Fruit fly (Drosophila melanogaster): ENCODE results near the gene Ag5r.

Ag5r gene

DNA sequence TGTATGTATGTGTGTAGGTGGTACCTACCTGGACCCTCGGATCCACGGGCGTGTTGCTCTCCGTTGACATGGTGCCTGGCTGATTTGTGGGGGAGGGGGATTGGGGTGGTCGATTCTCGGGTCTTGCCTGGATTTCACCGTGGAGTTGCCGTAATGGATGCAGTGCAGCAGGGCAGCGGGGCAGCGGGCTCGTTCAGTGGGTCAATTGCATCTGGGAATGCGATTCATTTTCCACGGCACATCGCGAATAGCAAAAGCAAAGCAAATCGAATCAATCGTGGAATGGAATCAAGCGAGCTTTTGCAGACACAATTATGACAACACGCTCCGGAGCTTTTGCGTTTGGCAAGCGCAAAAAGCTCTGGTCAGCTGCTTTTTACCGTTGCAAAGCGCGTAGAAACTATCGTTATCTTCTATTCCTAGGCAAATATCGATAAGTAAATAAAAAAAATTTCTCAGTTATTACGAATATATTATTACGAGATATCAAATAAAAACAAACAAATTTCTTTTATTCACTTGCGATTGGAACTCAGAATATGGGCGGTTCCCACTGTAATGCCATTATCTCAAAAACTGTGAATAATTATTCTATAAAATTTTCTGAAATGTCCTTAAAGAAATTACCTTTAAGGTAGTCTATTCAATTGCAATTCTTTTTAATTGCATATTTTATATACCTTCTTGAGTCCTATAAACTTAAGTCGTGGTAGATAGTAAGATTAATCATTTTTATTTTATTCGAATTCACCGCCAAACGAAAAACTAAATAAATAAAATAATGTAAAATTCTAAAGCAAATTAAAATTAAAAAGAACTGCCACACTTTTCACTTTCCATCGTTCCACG, 45.6 kb upstream of the Ag5r start, which contains the start of gene CG14408 (continued):
- TF ChIP-seq pfk (GFP tag; optimal IDR thresholded peaks at IDR 0.05) = no peak
- TF ChIP-seq CG16779 (GFP tag; IDR thresholded peaks at IDR 0.05) = no peak
- TF ChIP-seq CG10209 (GFP tag; optimal IDR thresholded peaks at IDR 0.05) = no peak
- TF ChIP-seq Max (GFP tag; optimal IDR thresholded peaks at IDR 0.05) = no peak
- peak; percentile 25 for TF ChIP-seq CG10267 (tag; optimal IDR thresholded peaks at IDR 0.05)
- TF ChIP-seq CG7963 (GFP tag; IDR thresholded peaks at IDR 0.05; ENCODE audit: partially characterized antibody) = no peak
- peak; percentile 76 for TF ChIP-seq CTCF (GFP tag; optimal IDR thresholded peaks at IDR 0.05)
- peak; percentile 30; the same call in 1 of the 2 replicates for TF ChIP-seq hbn (GFP tag; IDR thresholded peaks at IDR 0.05; ENCODE audit: partially characterized antibody)
- TF ChIP-seq vvl (GFP tag; IDR thresholded peaks at IDR 0.05) = no peak
- TF ChIP-seq wek (GFP tag; optimal IDR thresholded peaks at IDR 0.05) = no peak
- TF ChIP-seq Fer1 (GFP tag; optimal IDR thresholded peaks at IDR 0.05) = no peak
- TF ChIP-seq Med (GFP tag) = no peak
- TF ChIP-seq Xbp1 (GFP tag; optimal IDR thresholded peaks at IDR 0.05) = no peak
- no peak for TF ChIP-seq h (optimal IDR thresholded peaks at IDR 0.05)
- TF ChIP-seq Dek (tag; optimal IDR thresholded peaks at IDR 0.05) = no peak
- no peak for TF ChIP-seq CG8765 (GFP tag; IDR thresholded peaks at IDR 0.05)
- no peak for TF ChIP-seq CG33557 (GFP tag; optimal IDR thresholded peaks at IDR 0.05)
- TF ChIP-seq kni (GFP tag; optimal IDR thresholded peaks at IDR 0.05) = no peak
- no peak for TF ChIP-seq CG11695 (GFP tag; IDR thresholded peaks at IDR 0.05)
- no peak for TF ChIP-seq lov (optimal IDR thresholded peaks at IDR 0.05)
- no peak for TF ChIP-seq lov (GFP tag; IDR thresholded peaks at IDR 0.05)
- no peak for TF ChIP-seq mam (GFP tag; optimal IDR thresholded peaks at IDR 0.05)
- no peak for TF ChIP-seq ems (GFP tag; optimal IDR thresholded peaks at IDR 0.05)
- no peak for TF ChIP-seq CG8924 (tag; optimal IDR thresholded peaks at IDR 0.05)
- TF ChIP-seq CG11247 (GFP tag; IDR thresholded peaks at IDR 0.05) = no peak
- TF ChIP-seq z (GFP tag; IDR thresholded peaks at IDR 0.05) = no peak
- no peak for TF ChIP-seq CG10979 (tag; optimal IDR thresholded peaks at IDR 0.05)
- no peak for TF ChIP-seq Stat92E (GFP tag; optimal IDR thresholded peaks at IDR 0.05)
- TF ChIP-seq tap (tag; optimal IDR thresholded peaks at IDR 0.05) = no peak
- no peak for TF ChIP-seq Dbx (GFP tag; IDR thresholded peaks at IDR 0.05)
- TF ChIP-seq Spps (tag; optimal IDR thresholded peaks at IDR 0.05) = no peak
- TF ChIP-seq chinmo (GFP tag; IDR thresholded peaks at IDR 0.05; ENCODE audit: partially characterized antibody) = peak; percentile 24; the same call in 1 of the 4 replicates
- TF ChIP-seq gsb-n (tag; optimal IDR thresholded peaks at IDR 0.05) = no peak
- no peak for TF ChIP-seq pan (optimal IDR thresholded peaks at IDR 0.05)
- TF ChIP-seq pan (GFP tag; optimal IDR thresholded peaks at IDR 0.05 in 1 of 2, IDR thresholded peaks at IDR 0.05 in 1 of 2) = no peak
- TF ChIP-seq Ets97D (GFP tag; optimal IDR thresholded peaks at IDR 0.05) = no peak
- no peak for TF ChIP-seq her (GFP tag; optimal IDR thresholded peaks at IDR 0.05)
- no peak for TF ChIP-seq gcm (GFP tag; optimal IDR thresholded peaks at IDR 0.05)
- no peak for TF ChIP-seq stwl (tag; optimal IDR thresholded peaks at IDR 0.05)
- TF ChIP-seq CG10147 (GFP tag; optimal IDR thresholded peaks at IDR 0.05) = no peak
- no peak for TF ChIP-seq Doc2 (GFP tag; IDR thresholded peaks at IDR 0.05)
- no peak for TF ChIP-seq grn (GFP tag; optimal IDR thresholded peaks at IDR 0.05)
- TF ChIP-seq dm (GFP tag; optimal IDR thresholded peaks at IDR 0.05) = no peak
- TF ChIP-seq CG1529 (GFP tag; optimal IDR thresholded peaks at IDR 0.05) = no peak
- TF ChIP-seq caup (GFP tag; optimal IDR thresholded peaks at IDR 0.05; ENCODE audit: severe bottlenecking) = no peak
- TF ChIP-seq CG15073 (GFP tag; optimal IDR thresholded peaks at IDR 0.05) = no peak
- TF ChIP-seq CG17802 (tag; optimal IDR thresholded peaks at IDR 0.05) = no peak
- peak; percentile 70 for TF ChIP-seq Dll (GFP tag; IDR thresholded peaks at IDR 0.05; ENCODE audit: partially characterized antibody)
- TF ChIP-seq Dip3 (GFP tag; optimal IDR thresholded peaks at IDR 0.05) = no peak
- no peak for TF ChIP-seq CG12299 (tag; optimal IDR thresholded peaks at IDR 0.05)
